Fruit fly (Drosophila melanogaster) whole organism, embryonic: ENCODE data around the gene CG32189.

Experiments used
- ATbp ChIP-seq: fragments of 200-800 bp; sonication (Bioruptor generic); optimal IDR thresholded peaks from 2 replicates; lab custom pipeline; 2017; ENCODE audit warnings: missing biosample characterization, mild to moderate bottlenecking, missing genetic modification characterization, missing genetic modification reagents
- B-H2 ChIP-seq: fragments of 200-800 bp; sonication (Bioruptor generic); optimal IDR thresholded peaks from 2 replicates; lab custom pipeline; 2018; ENCODE audit warnings: missing biosample characterization, mild to moderate bottlenecking, missing genetic modification characterization
- BtbVII ChIP-seq: fragments of 200-800 bp; sonication (Bioruptor generic); optimal IDR thresholded peaks from 3 replicates; lab custom pipeline; 2017; ENCODE audit warnings: missing biosample characterization, mild to moderate bottlenecking, missing genetic modification characterization
- CG11085 ChIP-seq: fragments of 200-800 bp; sonication (Bioruptor generic); IDR thresholded peaks from 2 replicates; pipeline ENCODE4 v1.3.6; 2022; ENCODE audit warnings: missing biosample characterization, missing genetic modification characterization
- CG12659 ChIP-seq: fragments of 200-800 bp; sonication (Bioruptor generic); optimal IDR thresholded peaks from 3 replicates; lab custom pipeline; 2017; ENCODE audit warnings: mild to moderate bottlenecking, missing biosample characterization, missing genetic modification reagents, missing genetic modification characterization
- CG13775 ChIP-seq: fragments of 200-800 bp; sonication (Bioruptor generic); optimal IDR thresholded peaks from 3 replicates; lab custom pipeline; 2017; ENCODE audit warnings: missing biosample characterization, mild to moderate bottlenecking, missing genetic modification characterization
- CG15011 ChIP-seq: fragments of 200-800 bp; sonication (Bioruptor generic); optimal IDR thresholded peaks from 3 replicates; lab custom pipeline; 2018; ENCODE audit warnings: missing biosample characterization, mild to moderate bottlenecking, missing genetic modification characterization
- CG30020 ChIP-seq: fragments of 200-800 bp; optimal IDR thresholded peaks from 2 replicates; lab custom pipeline; 2019; ENCODE audit warnings: missing biosample characterization, mild to moderate bottlenecking, missing genetic modification characterization, moderate library complexity
- CG31224 ChIP-seq: fragments of 200-800 bp; sonication (Bioruptor generic); IDR thresholded peaks from 2 replicates; pipeline ENCODE4 v1.3.6; 2022; ENCODE audit warnings: missing biosample characterization, missing genetic modification characterization
- CG31365 ChIP-seq: fragments of 200-800 bp; sonication (Bioruptor generic); optimal IDR thresholded peaks from 2 replicates; lab custom pipeline; 2018; ENCODE audit warnings: missing biosample characterization, mild to moderate bottlenecking, missing genetic modification characterization
- CG31441 ChIP-seq: fragments of 200-800 bp; sonication (Bioruptor generic); IDR thresholded peaks from 2 replicates; pipeline ENCODE4 v1.3.6; 2022; ENCODE audit warnings: missing biosample characterization, missing genetic modification characterization
- CG33557 ChIP-seq: fragments of 200-800 bp; sonication (Bioruptor generic); optimal IDR thresholded peaks from 2 replicates; lab custom pipeline; 2019; ENCODE audit warnings: missing biosample characterization, mild to moderate bottlenecking, missing genetic modification characterization, moderate library complexity
- CG34224 ChIP-seq: fragments of 200-800 bp; sonication (Bioruptor generic); IDR thresholded peaks from 3 replicates; pipeline ENCODE4 v1.3.6; 2022; ENCODE audit warnings: missing biosample characterization, missing genetic modification characterization; ENCODE audit not compliant: partially characterized antibody
- CG3995 ChIP-seq: fragments of 200-800 bp; sonication (Bioruptor generic); optimal IDR thresholded peaks from 3 replicates; lab custom pipeline; 2016; ENCODE audit warnings: missing biosample characterization, missing genetic modification characterization
- CG4424 ChIP-seq: fragments of 200-800 bp; sonication (Bioruptor generic); optimal IDR thresholded peaks from 3 replicates; lab custom pipeline; 2016; ENCODE audit warnings: missing biosample characterization, missing genetic modification characterization
- CG4617 ChIP-seq: fragments of 200-800 bp; sonication (Bioruptor generic); optimal IDR thresholded peaks from 3 replicates; lab custom pipeline; 2016; ENCODE audit warnings: missing biosample characterization, missing genetic modification characterization, borderline replicate concordance
- CG4820 ChIP-seq: fragments of 200-800 bp; sonication (Bioruptor generic); optimal IDR thresholded peaks from 3 replicates; lab custom pipeline; 2016; ENCODE audit warnings: missing biosample characterization, missing genetic modification characterization
- Deaf1 ChIP-seq: fragments of 200-800 bp; optimal IDR thresholded peaks from 3 replicates; lab custom pipeline; 2019; ENCODE audit warnings: missing biosample characterization, mild to moderate bottlenecking, missing genetic modification characterization, moderate library complexity
- H15 ChIP-seq: fragments of 200-800 bp; sonication (Bioruptor generic); IDR thresholded peaks from 3 replicates; pipeline ENCODE4 v1.3.6; 2022; ENCODE audit warnings: missing biosample characterization, missing genetic modification characterization
- Hey ChIP-seq: fragments of 200-800 bp; sonication (Bioruptor generic); optimal IDR thresholded peaks from 3 replicates; lab custom pipeline; 2018; ENCODE audit warnings: missing biosample characterization, mild to moderate bottlenecking, missing genetic modification characterization
- Hr51 ChIP-seq, 2 experiments: fragments of 200-800 bp; sonication (Bioruptor generic); optimal IDR thresholded peaks; 2 replicates in 1 of 2; 3 replicates in 1 of 2; lab custom pipeline; 2016 to 2018; ENCODE audit warnings: missing biosample characterization in 2 of 2, missing genetic modification characterization in 2 of 2, mild to moderate bottlenecking in 1 of 2, moderate library complexity in 1 of 2
- Hsf ChIP-seq: fragments of 200-800 bp; sonication (Bioruptor generic); optimal IDR thresholded peaks from 3 replicates; lab custom pipeline; 2016; ENCODE audit warnings: missing biosample characterization, missing genetic modification characterization
- MBD-R2 ChIP-seq: fragments of 200-800 bp; sonication (Bioruptor generic); IDR thresholded peaks from 2 replicates; pipeline ENCODE4 v1.3.6; 2022; ENCODE audit warnings: missing biosample characterization, missing genetic modification characterization
- Mes4 ChIP-seq: fragments of 200-800 bp; sonication (Bioruptor generic); optimal IDR thresholded peaks from 2 replicates; lab custom pipeline; 2016; ENCODE audit warnings: missing biosample characterization, missing genetic modification characterization
- NC2α ChIP-seq: fragments of 200-800 bp; sonication (Bioruptor generic); optimal IDR thresholded peaks from 2 replicates; lab custom pipeline; 2016; ENCODE audit warnings: missing biosample characterization, missing genetic modification characterization
- NFAT ChIP-seq: fragments of 200-800 bp; sonication (Bioruptor generic); IDR thresholded peaks from 2 replicates; pipeline ENCODE4 v1.3.6; 2022; ENCODE audit warnings: missing biosample characterization, missing genetic modification characterization
- Nf-YA ChIP-seq: fragments of 200-800 bp; sonication (Bioruptor generic); IDR thresholded peaks from 2 replicates; pipeline ENCODE4 v1.3.6; 2022; ENCODE audit warnings: missing biosample characterization, missing genetic modification characterization
- Optix ChIP-seq: fragments of 200-800 bp; sonication (Bioruptor generic); IDR thresholded peaks from 3 replicates; pipeline ENCODE4 v1.3.6; 2022; ENCODE audit warnings: missing biosample characterization, missing genetic modification characterization
- Ravus ChIP-seq: fragments of 200-800 bp; sonication (Bioruptor generic); IDR thresholded peaks from 2 replicates; pipeline ENCODE4 v1.3.6; 2022; ENCODE audit warnings: missing biosample characterization, missing genetic modification characterization
- Six4 ChIP-seq: fragments of 200-800 bp; sonication (Bioruptor generic); optimal IDR thresholded peaks from 2 replicates; lab custom pipeline; 2016; ENCODE audit warnings: missing biosample characterization, missing genetic modification characterization
- ase ChIP-seq: fragments of 200-800 bp; sonication (Bioruptor generic); IDR thresholded peaks from 3 replicates; pipeline ENCODE4 v1.3.6; 2022; ENCODE audit warnings: missing biosample characterization, missing genetic modification characterization
- ci ChIP-seq: fragments of 200-800 bp; sonication (Bioruptor generic); IDR thresholded peaks from 3 replicates; pipeline ENCODE4 v1.3.6; 2022; ENCODE audit warnings: missing biosample characterization, missing genetic modification characterization
- crol ChIP-seq: fragments of 200-800 bp; sonication (Bioruptor generic); IDR thresholded peaks from 2 replicates; pipeline ENCODE4 v1.3.6; 2022; ENCODE audit warnings: missing biosample characterization, missing genetic modification characterization
- en ChIP-seq: fragments of 200-800 bp; sonication (Bioruptor generic); optimal IDR thresholded peaks from 2 replicates; lab custom pipeline; 2016; ENCODE audit warnings: missing biosample characterization, missing genetic modification characterization
- exex ChIP-seq: fragments of 200-800 bp; sonication (Bioruptor generic); optimal IDR thresholded peaks from 4 replicates; lab custom pipeline; 2018; ENCODE audit warnings: missing biosample characterization, mild to moderate bottlenecking, missing genetic modification characterization, moderate library complexity
- gro ChIP-seq: fragments of 200-800 bp; sonication (Bioruptor generic); optimal IDR thresholded peaks from 2 replicates; lab custom pipeline; 2016; ENCODE audit warnings: missing biosample characterization, missing genetic modification characterization
- hbn ChIP-seq: fragments of 200-800 bp; sonication (Bioruptor generic); IDR thresholded peaks from 2 replicates; pipeline ENCODE4 v1.3.6; 2022; ENCODE audit warnings: missing biosample characterization, missing genetic modification characterization; ENCODE audit not compliant: partially characterized antibody
- jumu ChIP-seq: fragments of 200-800 bp; sonication (Bioruptor generic); optimal IDR thresholded peaks from 3 replicates; lab custom pipeline; 2016; ENCODE audit warnings: missing biosample characterization, missing genetic modification characterization
- otp ChIP-seq: fragments of 200-800 bp; sonication (Bioruptor generic); IDR thresholded peaks from 3 replicates; pipeline ENCODE4, ENCODE4 v1.3.6; 2022; ENCODE audit warnings: missing biosample characterization, missing genetic modification characterization
- pan ChIP-seq, 4 experiments: fragments of >200 bp in 3 of 4; fragments of 200-800 bp in 1 of 4; sonication (Bioruptor generic) in 1 of 4; optimal IDR thresholded peaks in 3 of 4; IDR thresholded peaks in 1 of 4; 2 replicates each; pipeline versions ENCODE4 v1.3.6 to Lab custom; 2017 to 2022; ENCODE audit warnings: missing biosample characterization in 2 of 4, missing genetic modification characterization in 2 of 4, mixed read lengths in 1 of 4
- psq ChIP-seq: fragments of 200-800 bp; sonication (Bioruptor generic); optimal IDR thresholded peaks from 2 replicates; lab custom pipeline; 2017; ENCODE audit warnings: missing biosample characterization, missing genetic modification characterization
- ro ChIP-seq: fragments of 200-800 bp; sonication (Bioruptor generic); IDR thresholded peaks from 2 replicates; pipeline ENCODE4 v1.3.6; 2022; ENCODE audit warnings: missing biosample characterization, missing genetic modification characterization
- sc ChIP-seq, 3 experiments: fragments of >200 bp in 2 of 3; fragments of 200-800 bp in 1 of 3; sonication (Bioruptor generic) in 1 of 3; optimal IDR thresholded peaks; 2 replicates in 2 of 3; 3 replicates in 1 of 3; lab custom pipeline; 2017; ENCODE audit warnings: mild to moderate bottlenecking in 1 of 3, missing biosample characterization in 1 of 3, missing genetic modification characterization in 1 of 3, missing genetic modification reagents in 1 of 3
- slbo ChIP-seq: fragments of 200-800 bp; sonication (Bioruptor generic); IDR thresholded peaks from 2 replicates; pipeline ENCODE4 v1.3.6; 2022; ENCODE audit warnings: missing biosample characterization, missing genetic modification characterization
- toy ChIP-seq: fragments of 200-800 bp; sonication (Bioruptor generic); IDR thresholded peaks from 2 replicates; pipeline ENCODE4 v1.3.6; 2022; ENCODE audit warnings: missing biosample characterization, missing genetic modification characterization
- vfl ChIP-seq: fragments of 200-800 bp; sonication (Bioruptor generic); optimal IDR thresholded peaks from 2 replicates; lab custom pipeline; 2016; ENCODE audit warnings: missing biosample characterization, missing genetic modification characterization
- wdn ChIP-seq: fragments of 200-800 bp; sonication (Bioruptor generic); IDR thresholded peaks from 2 replicates; pipeline ENCODE4 v1.3.6; 2022; ENCODE audit warnings: missing biosample characterization, missing genetic modification characterization

The CG32189 gene

DNA sequence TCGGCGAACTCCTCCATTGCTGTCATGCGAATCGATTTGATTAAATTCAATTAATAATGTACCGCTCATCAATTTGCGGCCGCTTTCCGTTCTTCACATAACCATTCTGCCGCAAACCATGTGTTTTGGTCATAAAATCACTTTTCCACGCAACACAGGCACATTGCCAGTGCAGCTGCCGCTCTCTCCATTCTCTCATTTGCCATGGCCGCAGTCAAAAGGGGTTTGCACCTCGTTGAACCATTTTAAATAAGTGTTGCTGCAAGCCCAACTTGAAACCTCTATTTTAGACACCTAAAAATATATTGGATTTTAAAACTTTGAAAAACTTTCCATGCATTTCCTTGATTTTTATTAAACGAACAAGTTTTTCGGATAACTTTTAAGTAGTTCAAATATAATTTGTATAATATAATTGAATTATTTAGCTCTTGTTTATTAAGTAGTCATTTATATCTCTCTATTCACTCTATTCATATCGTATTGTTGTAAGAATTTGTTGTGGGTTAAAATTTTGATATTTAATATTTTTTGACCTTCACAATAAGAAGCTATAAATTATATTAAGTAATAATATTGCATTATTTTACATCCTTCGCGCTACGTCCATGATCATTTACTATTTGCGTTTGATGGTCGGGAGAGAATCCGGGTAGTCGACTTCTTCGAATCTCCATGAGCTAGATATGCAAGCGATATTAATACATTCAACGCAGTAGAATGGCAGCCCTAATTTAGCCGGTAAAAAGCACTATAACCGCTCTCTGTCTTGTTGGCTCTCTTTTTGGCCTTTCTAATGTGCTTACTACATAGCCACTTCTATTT, 21.9 kb upstream of the CG32189 start, which contains the start of gene CG5535 (continued):
- no peak for TF ChIP-seq Hey (tag; lab: Kevin White, UChicago)
- peak; percentile 79 for TF ChIP-seq BtbVII (GFP tag; lab: Kevin White, UChicago)
- TF ChIP-seq toy (GFP tag; lab: Robert Waterston, UW), result no peak; the same call in 1 of the 2 replicates
- TF ChIP-seq gro (GFP tag; lab: Kevin White, UChicago), result peak; percentile 3
- TF ChIP-seq CG12659, result peak; percentile 93
- peak; percentile 51 for TF ChIP-seq ATbp (GFP tag; lab: Kevin White, UChicago)
- TF ChIP-seq wdn, result peak; percentile 76
- no peak for TF ChIP-seq sc (optimal IDR thresholded peaks at IDR 0.05; lab: Kevin White, UChicago)
- peak; percentile 84 for TF ChIP-seq sc (GFP tag; optimal IDR thresholded peaks at IDR 0.05; lab: Kevin White, UChicago)
- peak; percentile 76 for TF ChIP-seq Six4 (GFP tag; lab: Kevin White, UChicago)
- peak; percentile 53; the same call in 2 of the 3 replicates for TF ChIP-seq ase (GFP tag; lab: Robert Waterston, UW)
- TF ChIP-seq otp (GFP tag; lab: Robert Waterston, UW), result peak; percentile 72
- peak; percentile 43 for TF ChIP-seq CG31365 (tag; lab: Kevin White, UChicago)
- TF ChIP-seq crol, result peak; percentile 46
- peak; percentile 84 for TF ChIP-seq slbo (GFP tag; lab: Robert Waterston, UW)
- peak; percentile 79 for TF ChIP-seq CG33557 (GFP tag; lab: Kevin White, UChicago)
- no peak for TF ChIP-seq pan (optimal IDR thresholded peaks at IDR 0.05; lab: Kevin White, UChicago)
- TF ChIP-seq pan (GFP tag; optimal IDR thresholded peaks at IDR 0.05 in 1 of 2, IDR thresholded peaks at IDR 0.05 in 1 of 2), result peak in 1 of 2 experiments; percentile 61
- TF ChIP-seq CG4617, result peak; percentile 7
- peak; percentile 42 for TF ChIP-seq CG4820
- TF ChIP-seq Nf-YA, result peak; percentile 29; the same call in 1 of the 2 replicates
- no peak for TF ChIP-seq hbn (GFP tag; lab: Robert Waterston, UW)
- peak; percentile 93 for TF ChIP-seq ci
- peak; percentile 70 for TF ChIP-seq CG30020 (tag; lab: Kevin White, UChicago)
- TF ChIP-seq MBD-R2 (GFP tag; lab: Robert Waterston, UW), result peak; percentile 27; the same call in 1 of the 2 replicates
- peak; percentile 35; the same call in 1 of the 3 replicates for TF ChIP-seq H15 (GFP tag; lab: Robert Waterston, UW)
- peak; percentile 48; the same call in 1 of the 2 replicates for TF ChIP-seq CG31224 (GFP tag; lab: Robert Waterston, UW)
- peak; percentile 91 for TF ChIP-seq CG13775 (GFP tag; lab: Kevin White, UChicago)
- TF ChIP-seq psq, result peak; percentile 36
- no peak for TF ChIP-seq vfl
- 0 out of 3 replicates have a peak, but pooled peaks have one; percentile 14 for TF ChIP-seq CG34224 (GFP tag; lab: Robert Waterston, UW)
- TF ChIP-seq CG11085, result peak; percentile 50; the same call in 1 of the 2 replicates
- TF ChIP-seq jumu (GFP tag; lab: Kevin White, UChicago), result peak; percentile 51
- TF ChIP-seq CG3995, result no peak
- TF ChIP-seq CG15011 (GFP tag; lab: Kevin White, UChicago), result peak; percentile 42
- TF ChIP-seq NC2α (GFP tag; lab: Kevin White, UChicago), result no peak
- TF ChIP-seq Hr51 (GFP tag; optimal IDR thresholded peaks at IDR 0.05; lab: Kevin White, UChicago), result peak in 1 of 2 experiments; percentile 82
- peak; percentile 28; the same call in 2 of the 3 replicates for TF ChIP-seq Optix (GFP tag; lab: Robert Waterston, UW)
- TF ChIP-seq NFAT (GFP tag; lab: Robert Waterston, UW), result peak; percentile 74
- TF ChIP-seq Deaf1 (tag; lab: Kevin White, UChicago), result peak; percentile 45
- peak; percentile 24 for TF ChIP-seq en
- TF ChIP-seq ro (GFP tag; lab: Robert Waterston, UW), result no peak; the same call in 1 of the 2 replicates
- TF ChIP-seq Hsf (GFP tag; lab: Kevin White, UChicago), result peak; percentile 56
- TF ChIP-seq CG31441, result peak; percentile 89
- peak; percentile 24 for TF ChIP-seq exex (tag; lab: Kevin White, UChicago)
- TF ChIP-seq Ravus (GFP tag; lab: Robert Waterston, UW), result peak; percentile 8; the same call in 1 of the 2 replicates
- peak; percentile 86 for TF ChIP-seq CG4424 (GFP tag; lab: Kevin White, UChicago)
- no peak for TF ChIP-seq Mes4 (GFP tag; lab: Kevin White, UChicago)
- TF ChIP-seq B-H2 (GFP tag; lab: Kevin White, UChicago), result peak; percentile 0
